Fruit fly (Drosophila melanogaster) whole organism, embryonic: Measurements from ENCODE around the gene timeout.

Experiments used
- Atf6 ChIP-seq: fragments of 200-800 bp; sonication (Bioruptor generic); IDR thresholded peaks from 2 replicates; pipeline ENCODE4 v1.3.6; 2022; ENCODE audit warnings: missing biosample characterization, missing genetic modification characterization
- BtbVII ChIP-seq: fragments of 200-800 bp; sonication (Bioruptor generic); optimal IDR thresholded peaks from 3 replicates; lab custom pipeline; 2017; ENCODE audit warnings: missing biosample characterization, mild to moderate bottlenecking, missing genetic modification characterization
- CG10267 ChIP-seq: fragments of 200-800 bp; sonication (Bioruptor generic); optimal IDR thresholded peaks from 2 replicates; lab custom pipeline; 2018; ENCODE audit warnings: missing biosample characterization, mild to moderate bottlenecking, missing genetic modification characterization, moderate library complexity
- CG10979 ChIP-seq: fragments of 200-800 bp; sonication (Bioruptor generic); optimal IDR thresholded peaks from 2 replicates; lab custom pipeline; 2018; ENCODE audit warnings: missing biosample characterization, mild to moderate bottlenecking, missing genetic modification characterization, moderate library complexity
- CG11504 ChIP-seq: fragments of 200-800 bp; sonication (Bioruptor generic); optimal IDR thresholded peaks from 3 replicates; lab custom pipeline; 2019; ENCODE audit warnings: missing biosample characterization, mild to moderate bottlenecking, missing genetic modification characterization, moderate library complexity
- CG13624 ChIP-seq: fragments of 200-800 bp; sonication (Bioruptor generic); optimal IDR thresholded peaks from 2 replicates; lab custom pipeline; 2016; ENCODE audit warnings: missing biosample characterization, missing genetic modification characterization
- CG13775 ChIP-seq: fragments of 200-800 bp; sonication (Bioruptor generic); optimal IDR thresholded peaks from 3 replicates; lab custom pipeline; 2017; ENCODE audit warnings: missing biosample characterization, mild to moderate bottlenecking, missing genetic modification characterization
- CG14050 ChIP-seq: fragments of 200-800 bp; sonication (Bioruptor generic); IDR thresholded peaks from 3 replicates; pipeline ENCODE4 v1.3.6; 2022; ENCODE audit warnings: missing biosample characterization, missing genetic modification characterization
- CG14667 ChIP-seq: fragments of 200-800 bp; sonication (Bioruptor generic); IDR thresholded peaks from 2 replicates; pipeline ENCODE4 v1.3.6; 2022; ENCODE audit warnings: missing biosample characterization, missing genetic modification characterization
- CG15073 ChIP-seq: fragments of 200-800 bp; sonication (Bioruptor generic); optimal IDR thresholded peaks from 2 replicates; lab custom pipeline; 2016; ENCODE audit warnings: missing biosample characterization, missing genetic modification characterization
- CG15269 ChIP-seq: fragments of 200-800 bp; sonication (Bioruptor generic); optimal IDR thresholded peaks from 2 replicates; lab custom pipeline; 2018; ENCODE audit warnings: missing biosample characterization, mild to moderate bottlenecking, missing genetic modification characterization, moderate library complexity
- CG17328 ChIP-seq: fragments of 200-800 bp; sonication (Bioruptor generic); IDR thresholded peaks from 2 replicates; pipeline ENCODE4 v1.3.6; 2022; ENCODE audit warnings: missing biosample characterization, missing genetic modification characterization
- CG17359 ChIP-seq: fragments of 200-800 bp; sonication (Bioruptor generic); optimal IDR thresholded peaks from 3 replicates; lab custom pipeline; 2018; ENCODE audit warnings: missing biosample characterization, mild to moderate bottlenecking, missing genetic modification characterization, moderate library complexity
- CG17568 ChIP-seq: fragments of 200-800 bp; sonication (Bioruptor generic); optimal IDR thresholded peaks from 2 replicates; lab custom pipeline; 2018; ENCODE audit warnings: missing biosample characterization, mild to moderate bottlenecking, missing genetic modification characterization, moderate library complexity
- CG2129 ChIP-seq: fragments of 200-800 bp; sonication (Bioruptor generic); IDR thresholded peaks from 2 replicates; pipeline ENCODE4 v1.3.6; 2022; ENCODE audit warnings: missing biosample characterization, missing genetic modification characterization; ENCODE audit not compliant: partially characterized antibody
- CG2889 ChIP-seq: fragments of 200-800 bp; sonication (Bioruptor generic); IDR thresholded peaks from 3 replicates; pipeline ENCODE4 v1.3.6; 2022; ENCODE audit warnings: missing biosample characterization, missing genetic modification characterization
- CG30403 ChIP-seq: fragments of 200-800 bp; sonication (Bioruptor generic); optimal IDR thresholded peaks from 3 replicates; lab custom pipeline; 2016; ENCODE audit warnings: missing biosample characterization, missing genetic modification characterization
- CG3163 ChIP-seq: fragments of 200-800 bp; sonication (Bioruptor generic); optimal IDR thresholded peaks from 3 replicates; lab custom pipeline; 2016; ENCODE audit warnings: missing biosample characterization, missing genetic modification characterization
- CG34224 ChIP-seq: fragments of 200-800 bp; sonication (Bioruptor generic); IDR thresholded peaks from 3 replicates; pipeline ENCODE4 v1.3.6; 2022; ENCODE audit warnings: missing biosample characterization, missing genetic modification characterization; ENCODE audit not compliant: partially characterized antibody
- CG43689 ChIP-seq: fragments of 200-800 bp; sonication (Bioruptor generic); IDR thresholded peaks from 2 replicates; pipeline ENCODE4 v1.3.6; 2022; ENCODE audit warnings: missing biosample characterization, missing genetic modification characterization
- CG4707 ChIP-seq: fragments of 200-800 bp; sonication (Bioruptor generic); optimal IDR thresholded peaks from 2 replicates; lab custom pipeline; 2018; ENCODE audit warnings: missing biosample characterization, mild to moderate bottlenecking, missing genetic modification characterization, moderate library complexity
- CG6689 ChIP-seq: fragments of 200-800 bp; sonication (Bioruptor generic); IDR thresholded peaks from 2 replicates; pipeline ENCODE4 v1.3.6; 2022; ENCODE audit warnings: missing biosample characterization, missing genetic modification characterization
- CG7357 ChIP-seq: fragments of 200-800 bp; sonication (Bioruptor generic); IDR thresholded peaks from 3 replicates; pipeline ENCODE4 v1.3.6; 2022; ENCODE audit warnings: missing biosample characterization, missing genetic modification characterization
- CG7372 ChIP-seq: fragments of 200-800 bp; sonication (Bioruptor generic); IDR thresholded peaks from 2 replicates; pipeline ENCODE4 v1.3.6; 2022; ENCODE audit warnings: missing biosample characterization, missing genetic modification characterization
- CG9609 ChIP-seq: fragments of 200-800 bp; sonication (Bioruptor generic); optimal IDR thresholded peaks from 3 replicates; lab custom pipeline; 2016; ENCODE audit warnings: missing biosample characterization, missing genetic modification characterization
- CHES-1-like ChIP-seq: fragments of 200-800 bp; sonication (Bioruptor generic); optimal IDR thresholded peaks from 2 replicates; lab custom pipeline; 2016; ENCODE audit warnings: missing biosample characterization, missing genetic modification characterization
- CTCF ChIP-seq: fragments of 200-800 bp; sonication (Bioruptor generic); optimal IDR thresholded peaks from 2 replicates; lab custom pipeline; 2017; ENCODE audit warnings: missing biosample characterization, mild to moderate bottlenecking, missing genetic modification characterization, moderate library complexity
- CoRest ChIP-seq: fragments of 200-800 bp; sonication (Bioruptor generic); optimal IDR thresholded peaks from 3 replicates; lab custom pipeline; 2018; ENCODE audit warnings: missing biosample characterization, mild to moderate bottlenecking, missing genetic modification characterization, moderate library complexity
- Dad ChIP-seq: fragments of 200-800 bp; sonication (Bioruptor generic); optimal IDR thresholded peaks from 3 replicates; lab custom pipeline; 2016; ENCODE audit warnings: missing biosample characterization, missing genetic modification characterization
- Deaf1 ChIP-seq: fragments of 200-800 bp; optimal IDR thresholded peaks from 3 replicates; lab custom pipeline; 2019; ENCODE audit warnings: missing biosample characterization, mild to moderate bottlenecking, missing genetic modification characterization, moderate library complexity
- Dek ChIP-seq: fragments of 200-800 bp; sonication (Bioruptor generic); optimal IDR thresholded peaks from 3 replicates; lab custom pipeline; 2019; ENCODE audit warnings: missing biosample characterization, mild to moderate bottlenecking, missing genetic modification characterization, moderate library complexity
- Dfd ChIP-seq, 2 experiments: fragments of >200 bp; optimal IDR thresholded peaks; 2 replicates each; lab custom pipeline; 2017; ENCODE audit warnings: missing biosample characterization in 2 of 2, missing genetic modification characterization in 2 of 2
- Hey ChIP-seq: fragments of 200-800 bp; sonication (Bioruptor generic); optimal IDR thresholded peaks from 3 replicates; lab custom pipeline; 2018; ENCODE audit warnings: missing biosample characterization, mild to moderate bottlenecking, missing genetic modification characterization
- MESR4 ChIP-seq: fragments of 200-800 bp; sonication (Bioruptor generic); optimal IDR thresholded peaks from 2 replicates; lab custom pipeline; 2018; ENCODE audit warnings: missing biosample characterization, mild to moderate bottlenecking, missing genetic modification characterization, moderate library complexity
- Rfx ChIP-seq: fragments of 200-800 bp; sonication (Bioruptor generic); IDR thresholded peaks from 2 replicates; pipeline ENCODE4 v1.3.6; 2022; ENCODE audit warnings: missing biosample characterization, missing genetic modification characterization
- Tbp ChIP-seq: fragments of >200 bp; optimal IDR thresholded peaks from 2 replicates; lab custom pipeline; 2018; ENCODE audit warnings: missing biosample characterization, missing genetic modification characterization
- al ChIP-seq: fragments of 200-800 bp; sonication (Bioruptor generic); IDR thresholded peaks from 2 replicates; pipeline ENCODE4 v1.3.6; 2022; ENCODE audit warnings: missing biosample characterization, missing genetic modification characterization
- crp ChIP-seq, 2 experiments: fragments of 200-800 bp; sonication (Bioruptor generic); optimal IDR thresholded peaks; 2 replicates in 1 of 2; 3 replicates in 1 of 2; lab custom pipeline; 2017; ENCODE audit warnings: missing biosample characterization in 2 of 2, missing genetic modification characterization in 2 of 2, mild to moderate bottlenecking in 1 of 2, moderate library complexity in 1 of 2
- eve ChIP-seq, 2 experiments: fragments of >200 bp; optimal IDR thresholded peaks; 2 replicates each; lab custom pipeline; 2017; ENCODE audit warnings: missing biosample characterization in 2 of 2, missing genetic modification characterization in 2 of 2
- gcm ChIP-seq: fragments of 200-800 bp; sonication (Bioruptor generic); optimal IDR thresholded peaks from 2 replicates; lab custom pipeline; 2019; ENCODE audit warnings: missing biosample characterization, mild to moderate bottlenecking, missing genetic modification characterization, moderate library complexity
- her ChIP-seq: fragments of 200-800 bp; sonication (Bioruptor generic); optimal IDR thresholded peaks from 2 replicates; lab custom pipeline; 2016; ENCODE audit warnings: missing biosample characterization, missing genetic modification characterization
- nmo ChIP-seq: fragments of 200-800 bp; sonication (Bioruptor generic); optimal IDR thresholded peaks from 2 replicates; lab custom pipeline; 2018; ENCODE audit warnings: missing biosample characterization, mild to moderate bottlenecking, missing genetic modification characterization, moderate library complexity
- odd ChIP-seq: fragments of 200-800 bp; sonication (Bioruptor generic); optimal IDR thresholded peaks from 2 replicates; lab custom pipeline; 2017; ENCODE audit warnings: missing biosample characterization, mild to moderate bottlenecking, missing genetic modification characterization
- prd ChIP-seq, 3 experiments: fragments of >200 bp in 2 of 3; fragments of 200-800 bp in 1 of 3; sonication (Bioruptor generic) in 1 of 3; optimal IDR thresholded peaks in 2 of 3; IDR thresholded peaks in 1 of 3; 2 replicates in 2 of 3; 3 replicates in 1 of 3; pipeline versions ENCODE4 v1.3.6 to Lab custom; 2017 to 2022; ENCODE audit warnings: missing biosample characterization in 1 of 3, missing genetic modification characterization in 1 of 3
- schlank ChIP-seq: fragments of 200-800 bp; sonication (Bioruptor generic); optimal IDR thresholded peaks from 2 replicates; lab custom pipeline; 2018; ENCODE audit warnings: missing biosample characterization, mild to moderate bottlenecking, missing genetic modification characterization
- sens ChIP-seq: fragments of 200-800 bp; sonication (Bioruptor generic); peaks from one replicate; lab custom pipeline; 2016; ENCODE audit warnings: missing biosample characterization, missing genetic modification characterization
- ssp ChIP-seq: fragments of 200-800 bp; sonication (Bioruptor generic); IDR thresholded peaks from 2 replicates; pipeline ENCODE4 v1.3.6; 2022; ENCODE audit warnings: missing biosample characterization, missing genetic modification characterization
- tgo ChIP-seq: fragments of 200-800 bp; sonication (Bioruptor generic); IDR thresholded peaks from 3 replicates; pipeline ENCODE4 v1.3.6; 2022; ENCODE audit warnings: missing biosample characterization, missing genetic modification characterization
- trem ChIP-seq: fragments of 200-800 bp; optimal IDR thresholded peaks from 3 replicates; lab custom pipeline; 2019; ENCODE audit warnings: missing biosample characterization, mild to moderate bottlenecking, missing genetic modification characterization, moderate library complexity
- usp ChIP-seq: fragments of >200 bp; optimal IDR thresholded peaks from 2 replicates; lab custom pipeline; 2017; ENCODE audit warnings: missing biosample characterization, missing genetic modification characterization
- z ChIP-seq: fragments of 200-800 bp; sonication (Bioruptor generic); IDR thresholded peaks from 3 replicates; pipeline ENCODE4 v1.3.6; 2022; ENCODE audit warnings: missing biosample characterization, missing genetic modification characterization
- zen2 ChIP-seq: fragments of 200-800 bp; sonication (Bioruptor generic); IDR thresholded peaks from 3 replicates; pipeline ENCODE4 v1.3.6; 2022; ENCODE audit warnings: missing biosample characterization, missing genetic modification characterization; ENCODE audit not compliant: partially characterized antibody

Gene timeout

dm6 chr3R:13078263-13078662 lies 10.2 kb upstream of the timeout start (continued):
- TF ChIP-seq CG10979 (tag; lab: Kevin White, UChicago) (peak; percentile 66), CTCF (GFP tag; lab: Kevin White, UChicago) (peak; percentile 96), CG17359 (tag; lab: Kevin White, UChicago) (peak; percentile 14), CG2889 (GFP tag; lab: Robert Waterston, UW) (no peak), Dek (peak; percentile 30), Atf6 (GFP tag; lab: Robert Waterston, UW) (no peak), eve (GFP tag; optimal IDR thresholded peaks at IDR 0.05; lab: Kevin White, UChicago) (no peak), CG34224 (GFP tag; lab: Robert Waterston, UW) (no peak), Dad (GFP tag; lab: Kevin White, UChicago) (no peak), CHES-1-like (GFP tag; lab: Kevin White, UChicago) (no peak), CG30403 (peak; percentile 44), sens (peak; percentile 85), Hey (no peak), CG17568 (no peak), CG7372 (no peak), CG10267 (tag; lab: Kevin White, UChicago) (peak; percentile 42), CG11504 (tag; lab: Kevin White, UChicago) (peak; percentile 46), her (GFP tag; lab: Kevin White, UChicago) (no peak), CG15269 (no peak), zen2 (GFP tag; lab: Robert Waterston, UW) (no peak), CG43689 (GFP tag; lab: Robert Waterston, UW) (no peak), CG15073 (GFP tag; lab: Kevin White, UChicago) (no peak), CG7357 (GFP tag; lab: Robert Waterston, UW) (no peak), CoRest (tag; lab: Kevin White, UChicago) (peak; percentile 70), schlank (no peak), CG14667 (GFP tag; lab: Robert Waterston, UW) (no peak), al (GFP tag; lab: Robert Waterston, UW) (no peak), CG13624 (GFP tag; lab: Kevin White, UChicago) (peak; percentile 26), prd (optimal IDR thresholded peaks at IDR 0.05; lab: Kevin White, UChicago) (no peak), prd (GFP tag; IDR thresholded peaks at IDR 0.05; lab: Robert Waterston, UW) (no peak), CG3163 (GFP tag; lab: Kevin White, UChicago) (peak; percentile 3), usp (GFP tag; lab: Kevin White, UChicago) (no peak), CG9609 (GFP tag; lab: Kevin White, UChicago) (peak; percentile 30), CG6689 (no peak), CG14050 (GFP tag; lab: Robert Waterston, UW) (no peak), MESR4 (GFP tag; lab: Kevin White, UChicago) (no peak), odd (GFP tag; lab: Kevin White, UChicago) (no peak), Tbp (GFP tag; lab: Kevin White, UChicago) (no peak), crp (GFP tag; optimal IDR thresholded peaks at IDR 0.05; lab: Kevin White, UChicago) (no peak), ssp (GFP tag; lab: Robert Waterston, UW) (no peak), CG2129 (GFP tag; lab: Robert Waterston, UW) (no peak), Rfx (GFP tag; lab: Robert Waterston, UW) (peak; percentile 54), z (GFP tag; lab: Robert Waterston, UW) (no peak), CG13775 (GFP tag; lab: Kevin White, UChicago) (no peak), trem (tag; lab: Kevin White, UChicago) (peak; percentile 46), gcm (no peak), Deaf1 (tag; lab: Kevin White, UChicago) (no peak), Dfd (GFP tag; optimal IDR thresholded peaks at IDR 0.05; lab: Kevin White, UChicago) (no peak), BtbVII (GFP tag; lab: Kevin White, UChicago) (no peak), CG4707 (no peak), tgo (GFP tag; lab: Robert Waterston, UW) (no peak), nmo (peak; percentile 34), CG17328 (GFP tag; lab: Robert Waterston, UW) (no peak)
